Worm (Caenorhabditis elegans): Measurements from ENCODE around the gene C17H12.11.

The C17H12.11 gene

ce11 chrIV:6756374-6756773 is 45.8 kb upstream of the C17H12.11 start (continued):
- TF ChIP-seq hrde-1 (tag; optimal IDR thresholded peaks at IDR 0.05; ENCODE audit: borderline replicate concordance), result peak; percentile 55
- peak; percentile 90 for TF ChIP-seq attf-6 (GFP tag; IDR thresholded peaks at IDR 0.05)
- TF ChIP-seq nhr-120 (GFP tag; IDR thresholded peaks at IDR 0.05), result no peak
- peak; percentile 14 to 65 for TF ChIP-seq rec-8 (tag; optimal IDR thresholded peaks at IDR 0.05)
- TF ChIP-seq nhr-27 (tag; optimal IDR thresholded peaks at IDR 0.05), result no peak
- peak; percentile 17 for TF ChIP-seq zim-3 (tag; optimal IDR thresholded peaks at IDR 0.05)
- TF ChIP-seq ama-1 (optimal IDR thresholded peaks at IDR 0.05), result no peak
- TF ChIP-seq ama-1 (GFP tag; optimal IDR thresholded peaks at IDR 0.05), result peak in 1 of 2 experiments; percentile 39
- TF ChIP-seq bed-2 (GFP tag; IDR thresholded peaks at IDR 0.05), result peak; percentile 66; the same call in 1 of the 2 replicates
- peak; percentile 39; the same call in 1 of the 2 replicates for TF ChIP-seq F39B2.1 (GFP tag; IDR thresholded peaks at IDR 0.05)
- TF ChIP-seq mel-28 (tag; optimal IDR thresholded peaks at IDR 0.05; ENCODE audit: borderline replicate concordance), result peak; percentile 44
- peak; percentile 96 for TF ChIP-seq rcor-1 (GFP tag; IDR thresholded peaks at IDR 0.05)
- TF ChIP-seq ekl-4 (GFP tag; IDR thresholded peaks at IDR 0.05), result peak; percentile 96
- peak; percentile 81 for TF ChIP-seq lin-40 (tag; optimal IDR thresholded peaks at IDR 0.05)
- peak; percentile 91 for TF ChIP-seq tlf-1 (GFP tag; optimal IDR thresholded peaks at IDR 0.05)
- TF ChIP-seq attf-5 (GFP tag; optimal IDR thresholded peaks at IDR 0.05), result peak; percentile 93
- peak; percentile 64; the same call in 1 of the 2 replicates for TF ChIP-seq let-526 (GFP tag; IDR thresholded peaks at IDR 0.05)
- peak; percentile 88 for TF ChIP-seq ztf-25 (GFP tag; IDR thresholded peaks at IDR 0.05)
- TF ChIP-seq aptf-3 (GFP tag; IDR thresholded peaks at IDR 0.05), result 0 out of 2 replicates have a peak, but pooled peaks have one; percentile 27
- TF ChIP-seq gei-17 (GFP tag; optimal IDR thresholded peaks at IDR 0.05), result peak; percentile 62
- peak; percentile 96 for TF ChIP-seq xnd-1 (tag; optimal IDR thresholded peaks at IDR 0.05)
- TF ChIP-seq cebp-1 (GFP tag; IDR thresholded peaks at IDR 0.05), result peak; percentile 92
- peak; percentile 98 for TF ChIP-seq cebp-1 (tag; optimal IDR thresholded peaks at IDR 0.05)
- TF ChIP-seq sptf-2 (GFP tag; optimal IDR thresholded peaks at IDR 0.05), result peak; percentile 56
- TF ChIP-seq B0261.1 (tag; optimal IDR thresholded peaks at IDR 0.05), result peak; percentile 11
- peak; percentile 85 for TF ChIP-seq F23B12.7 (tag; optimal IDR thresholded peaks at IDR 0.05; ENCODE audit: insufficient read depth)
- TF ChIP-seq ztf-26 (tag; optimal IDR thresholded peaks at IDR 0.05), result no peak

- no peak for TF ChIP-seq ZK185.1 (tag; optimal IDR thresholded peaks at IDR 0.05; ENCODE audit: poor library complexity, severe bottlenecking)
- no peak for TF ChIP-seq Y79H2A.3 (GFP tag; conservative IDR thresholded peaks at IDR 0.05)
- no peak for TF ChIP-seq ztf-6 (GFP tag; IDR thresholded peaks at IDR 0.05)
- no peak for TF ChIP-seq ztf-18 (tag; optimal IDR thresholded peaks at IDR 0.05)
- TF ChIP-seq tbp1 (GFP tag; optimal IDR thresholded peaks at IDR 0.05), result no peak
- no peak for TF ChIP-seq F55B11.4 (tag; optimal IDR thresholded peaks at IDR 0.05; ENCODE audit: borderline replicate concordance, insufficient read depth)
- no peak for TF ChIP-seq bed-1 (GFP tag; IDR thresholded peaks at IDR 0.05)
- TF ChIP-seq K12H6.12 (tag; optimal IDR thresholded peaks at IDR 0.05), result no peak
- no peak for TF ChIP-seq rec-8 (tag; optimal IDR thresholded peaks at IDR 0.05)
- no peak for TF ChIP-seq dox-1 (GFP tag; IDR thresholded peaks at IDR 0.05)
- no peak for TF ChIP-seq dpl-1 (GFP tag; optimal IDR thresholded peaks at IDR 0.05)
- no peak for TF ChIP-seq rcor-1 (GFP tag; IDR thresholded peaks at IDR 0.05)
- no peak for TF ChIP-seq nhr-80 (tag; optimal IDR thresholded peaks at IDR 0.05)
- TF ChIP-seq K11D2.4 (GFP tag; IDR thresholded peaks at IDR 0.05), result no peak
- no peak for TF ChIP-seq him-1 (tag; optimal IDR thresholded peaks at IDR 0.05)
- no peak for TF ChIP-seq ets-4 (GFP tag; optimal IDR thresholded peaks at IDR 0.05)
- no peak for TF ChIP-seq gei-17 (GFP tag; optimal IDR thresholded peaks at IDR 0.05)
- no peak for TF ChIP-seq attf-6 (GFP tag; IDR thresholded peaks at IDR 0.05)
Observed at ce11 chrIV:6757011-6757410, 45.2 kb upstream of the C17H12.11 start, which contains the start of gene usp-4. Gene usp-4 (plus strand): TSS chrIV:6757311.
